Worm (Caenorhabditis elegans) whole organism, early embryonic: ENCODE measurements around the gene hpr-17.

Source experiments
- B0310.2 ChIP-seq: sonication (generic microtip); optimal IDR thresholded peaks from 2 replicates; lab custom pipeline; 2016; ENCODE audit warnings: mild to moderate bottlenecking, missing genetic modification characterization, missing compliant biosample characterization
- F13C5.2 ChIP-seq: sonication (generic microtip); optimal IDR thresholded peaks from 2 replicates; lab custom pipeline; 2017; ENCODE audit warnings: mild to moderate bottlenecking, missing genetic modification characterization, inconsistent platforms, missing compliant biosample characterization
- aly-1 ChIP-seq: sonication (generic microtip); optimal IDR thresholded peaks from 2 replicates; lab custom pipeline; 2016; ENCODE audit warnings: missing genetic modification characterization, missing compliant biosample characterization
- ama-1 ChIP-seq: fragments of 150-350 bp; optimal IDR thresholded peaks from 2 replicates; lab custom pipeline; 2014
- ceh-13 ChIP-seq: fragments of 200-800 bp; sonication (Bioruptor generic); optimal IDR thresholded peaks from 2 replicates; lab custom pipeline; 2018; ENCODE audit warnings: mild to moderate bottlenecking, missing genetic modification characterization, missing compliant biosample characterization
- ceh-36 ChIP-seq: sonication (generic microtip); optimal IDR thresholded peaks from 2 replicates; lab custom pipeline; 2016; ENCODE audit warnings: missing genetic modification characterization, inconsistent platforms, missing compliant biosample characterization
- ets-7 ChIP-seq: sonication (generic microtip); optimal IDR thresholded peaks from 2 replicates; lab custom pipeline; 2016; ENCODE audit warnings: missing genotype, missing genetic modification characterization, missing compliant biosample characterization
- flt-1 ChIP-seq: fragments of 200-800 bp; sonication (Bioruptor generic); IDR thresholded peaks from 2 replicates; pipeline ENCODE4 v1.3.6; 2022; ENCODE audit warnings: missing genetic modification characterization, missing compliant biosample characterization
- hmbx-1 ChIP-seq: sonication (generic microtip); optimal IDR thresholded peaks from 2 replicates; lab custom pipeline; 2016; ENCODE audit warnings: mild to moderate bottlenecking, missing genetic modification characterization, missing compliant biosample characterization
- hmg-4 ChIP-seq: fragments of 200-800 bp; sonication (Bioruptor generic); optimal IDR thresholded peaks from 2 replicates; lab custom pipeline; 2018; ENCODE audit warnings: mild to moderate bottlenecking, missing genetic modification characterization, missing compliant biosample characterization
- hnd-1 ChIP-seq: sonication (generic microtip); optimal IDR thresholded peaks from 2 replicates; lab custom pipeline; 2016; ENCODE audit warnings: missing genetic modification characterization, missing compliant biosample characterization
- pes-1 ChIP-seq: fragments of 200-800 bp; sonication (Bioruptor generic); IDR thresholded peaks from 2 replicates; pipeline ENCODE4 v1.3.6; 2022; ENCODE audit warnings: missing genetic modification reagents, missing genetic modification characterization, missing compliant biosample characterization
- scrt-1 ChIP-seq: fragments of 200-800 bp; sonication (Bioruptor generic); IDR thresholded peaks from 2 replicates; pipeline ENCODE4 v1.3.6; 2022; ENCODE audit warnings: missing genetic modification characterization, missing compliant biosample characterization
- sea-1 ChIP-seq: fragments of 200-800 bp; sonication (Bioruptor generic); conservative IDR thresholded peaks from 2 replicates; pipeline ENCODE4 v1.3.6; 2022; ENCODE audit warnings: missing genetic modification characterization, missing compliant biosample characterization
- tbx-11 ChIP-seq: fragments of 200-800 bp; sonication (Bioruptor generic); IDR thresholded peaks from 2 replicates; pipeline ENCODE4 v1.3.6; 2022; ENCODE audit warnings: missing genetic modification characterization, missing compliant biosample characterization
- tbx-37 ChIP-seq: fragments of 200-800 bp; sonication (Bioruptor generic); conservative IDR thresholded peaks from 2 replicates; pipeline ENCODE4 v1.3.6; 2022; ENCODE audit warnings: missing genetic modification reagents, missing genetic modification characterization, missing compliant biosample characterization
- tra-4 ChIP-seq: sonication (generic microtip); optimal IDR thresholded peaks from 2 replicates; lab custom pipeline; 2017; ENCODE audit warnings: missing genetic modification characterization, missing compliant biosample characterization

Gene hpr-17

DNA sequence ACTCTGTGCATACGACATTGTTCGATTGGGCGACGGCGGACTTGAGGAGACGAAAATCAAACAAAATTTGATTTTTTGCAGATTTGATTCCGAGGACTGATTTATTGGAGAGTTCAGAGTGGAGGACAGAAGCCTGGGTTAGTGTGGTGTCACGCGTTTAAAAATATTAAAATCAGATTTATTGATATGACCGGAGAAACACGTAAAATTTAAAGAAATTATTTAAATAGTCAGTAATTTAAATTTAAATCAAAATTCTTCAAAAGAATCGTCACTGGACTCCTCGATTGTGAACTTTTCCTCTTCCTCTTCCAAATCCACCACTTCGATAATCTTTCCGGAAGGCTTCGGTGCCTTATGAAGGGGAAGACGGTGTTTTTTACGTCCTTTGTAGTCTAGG, 3.5 kb downstream of the hpr-17 start, which contains the start of gene spe-18:
Gene spe-18 (minus strand): TSS at position 101 of the 400 bp plus-strand sequence.
- TF ChIP-seq tbx-11 (GFP tag; lab: Robert Waterston, UW), result no peak
- no peak for TF ChIP-seq F13C5.2 (tag; lab: Kevin White, UChicago)
- TF ChIP-seq hmg-4 (GFP tag; lab: Kevin White, UChicago), result no peak
- no peak for TF ChIP-seq ets-7

DNA sequence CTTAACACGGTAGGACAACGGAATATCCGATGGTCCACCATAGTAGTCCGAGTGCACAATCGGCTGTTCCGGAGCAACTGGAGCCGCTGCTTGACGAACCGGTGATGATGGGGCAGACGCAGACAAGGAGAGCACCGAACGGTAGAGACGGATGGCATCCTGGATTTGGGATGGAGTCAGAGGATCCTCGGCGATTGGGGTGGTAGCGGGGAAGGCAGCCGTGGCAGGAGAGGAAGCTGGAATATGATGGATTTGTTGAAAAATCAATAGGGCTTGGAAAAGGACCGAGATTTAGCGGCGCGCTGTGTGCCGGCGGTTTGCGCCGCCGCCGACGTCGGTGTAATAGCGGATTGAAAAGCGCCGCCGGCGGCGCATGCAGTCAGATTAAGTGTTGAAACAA, 4.4 kb downstream of the hpr-17 start:
- TF ChIP-seq tra-4 (tag; lab: Kevin White, UChicago), result no peak
- no peak for TF ChIP-seq tbx-37
- no peak for TF ChIP-seq tbx-11 (GFP tag; lab: Robert Waterston, UW)
- TF ChIP-seq sea-1 (GFP tag; lab: Robert Waterston, UW), result no peak
- TF ChIP-seq hmg-4 (GFP tag; lab: Kevin White, UChicago), result no peak
- TF ChIP-seq scrt-1 (GFP tag; lab: Robert Waterston, UW), result no peak

DNA sequence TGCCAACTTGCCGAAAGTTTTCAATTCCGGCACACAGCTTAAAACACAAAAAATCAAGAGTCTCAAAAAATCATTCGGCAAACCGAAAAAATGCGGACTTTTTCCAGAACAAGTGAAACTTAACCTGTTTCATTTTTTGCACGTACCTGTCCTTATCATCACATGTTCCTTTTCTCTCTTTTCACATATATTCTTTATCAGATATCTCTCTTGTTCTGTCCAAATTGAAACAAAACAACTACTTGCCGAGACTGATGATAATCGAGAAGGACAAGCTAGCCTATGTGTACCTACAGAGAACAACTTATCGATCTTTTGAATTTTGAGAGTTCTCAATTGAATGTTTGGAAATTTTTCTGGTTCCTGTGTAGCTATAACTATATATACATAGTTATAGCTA, 6.9 kb downstream of the hpr-17 start:
- TF ChIP-seq sea-1 (GFP tag; lab: Robert Waterston, UW) (no peak), pes-1 (GFP tag; lab: Robert Waterston, UW) (no peak), B0310.2 (tag; lab: Kevin White, UChicago) (no peak), hmg-4 (GFP tag; lab: Kevin White, UChicago) (no peak), flt-1 (GFP tag; lab: Robert Waterston, UW) (no peak), F13C5.2 (tag; lab: Kevin White, UChicago) (no peak), scrt-1 (GFP tag; lab: Robert Waterston, UW) (no peak), hmbx-1 (tag; lab: Kevin White, UChicago) (no peak), ceh-13 (GFP tag; lab: Kevin White, UChicago) (no peak), tbx-11 (GFP tag; lab: Robert Waterston, UW) (no peak), ets-7 (no peak), ama-1 (lab: Kevin White, UChicago) (no peak), tra-4 (tag; lab: Kevin White, UChicago) (no peak), ceh-36 (tag; lab: Kevin White, UChicago) (no peak), aly-1 (tag; lab: Kevin White, UChicago) (no peak), hnd-1 (tag; lab: Kevin White, UChicago) (no peak), tbx-37 (no peak)

DNA sequence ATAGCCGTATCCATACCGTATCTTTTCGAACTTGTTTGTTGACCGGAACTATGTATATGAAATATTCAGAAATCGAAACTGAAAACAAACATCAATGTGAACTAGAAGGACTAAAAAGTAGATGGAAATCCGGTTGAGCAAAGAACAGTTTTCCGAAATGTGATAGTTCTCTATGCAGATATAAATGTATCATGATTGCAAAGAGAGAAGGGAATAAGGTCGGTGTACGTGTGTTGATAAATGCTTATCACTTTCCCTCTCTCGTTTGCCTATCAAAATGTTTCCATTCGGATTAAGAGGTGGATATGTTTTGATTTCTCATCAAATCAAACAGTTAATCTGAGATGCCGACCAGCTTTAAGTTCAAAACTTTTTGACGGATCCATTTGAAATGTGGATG, 8.6 kb downstream of the hpr-17 start:
- TF ChIP-seq hmbx-1 (tag; lab: Kevin White, UChicago) (no peak), ceh-36 (tag; lab: Kevin White, UChicago) (no peak), B0310.2 (tag; lab: Kevin White, UChicago) (no peak), tbx-37 (no peak), flt-1 (GFP tag; lab: Robert Waterston, UW) (no peak), ceh-13 (GFP tag; lab: Kevin White, UChicago) (no peak), aly-1 (tag; lab: Kevin White, UChicago) (no peak), pes-1 (GFP tag; lab: Robert Waterston, UW) (no peak), hmg-4 (GFP tag; lab: Kevin White, UChicago) (no peak), F13C5.2 (tag; lab: Kevin White, UChicago) (no peak), hnd-1 (tag; lab: Kevin White, UChicago) (no peak), scrt-1 (GFP tag; lab: Robert Waterston, UW) (no peak), tra-4 (tag; lab: Kevin White, UChicago) (no peak)

DNA sequence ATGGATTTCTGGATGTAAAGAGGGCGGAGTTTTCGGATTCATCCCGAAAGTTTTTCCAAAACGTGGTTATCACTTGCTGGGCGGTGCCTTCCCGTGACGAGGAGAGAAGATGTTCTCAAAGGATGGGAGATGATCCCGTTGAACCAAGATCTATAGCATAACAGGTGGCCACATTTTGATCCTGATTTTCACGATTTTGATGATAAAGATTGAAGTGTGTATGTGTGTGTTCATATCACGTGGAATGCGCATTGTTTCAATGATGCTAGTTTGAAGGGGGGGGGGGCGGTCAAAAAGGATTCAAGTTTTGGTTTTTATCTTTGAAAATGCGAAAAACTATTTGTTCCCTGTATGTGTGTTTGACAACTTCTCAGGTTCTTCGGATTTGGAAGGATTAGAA, 11.6 kb downstream of the hpr-17 start, which contains the start of gene mltn-1:
Gene mltn-1 (minus strand): TSS at position 22 of the 400 bp plus-strand sequence.
- no peak for TF ChIP-seq ceh-13 (GFP tag; lab: Kevin White, UChicago)

DNA sequence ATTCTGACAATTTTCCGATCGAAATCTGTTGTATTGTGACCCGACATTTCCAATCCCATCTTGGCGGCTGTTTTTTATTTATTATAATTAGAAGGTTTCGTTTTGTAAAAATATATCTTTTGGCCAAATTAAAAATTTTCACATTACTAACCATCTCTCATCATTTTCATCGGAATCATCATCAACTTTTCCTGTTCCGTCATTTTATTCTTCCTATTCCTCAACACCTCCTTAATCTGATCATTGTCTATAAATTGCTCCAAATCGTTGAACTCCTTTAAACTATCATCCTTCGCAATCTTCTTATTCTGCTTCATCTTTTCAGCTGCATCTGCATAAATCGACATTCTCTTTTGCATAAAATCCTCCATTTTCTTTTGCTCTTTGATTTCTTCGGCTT, 14.5 kb downstream of the hpr-17 start:
- TF ChIP-seq F13C5.2 (tag; lab: Kevin White, UChicago) (no peak), sea-1 (GFP tag; lab: Robert Waterston, UW) (no peak), ets-7 (no peak), aly-1 (tag; lab: Kevin White, UChicago) (no peak), hnd-1 (tag; lab: Kevin White, UChicago) (no peak), hmg-4 (GFP tag; lab: Kevin White, UChicago) (no peak), tbx-11 (GFP tag; lab: Robert Waterston, UW) (no peak), tbx-37 (no peak), flt-1 (GFP tag; lab: Robert Waterston, UW) (no peak), B0310.2 (tag; lab: Kevin White, UChicago) (no peak), ceh-36 (tag; lab: Kevin White, UChicago) (no peak), tra-4 (tag; lab: Kevin White, UChicago) (no peak), scrt-1 (GFP tag; lab: Robert Waterston, UW) (no peak), ama-1 (lab: Kevin White, UChicago) (no peak), hmbx-1 (tag; lab: Kevin White, UChicago) (no peak), pes-1 (GFP tag; lab: Robert Waterston, UW) (no peak), ceh-13 (GFP tag; lab: Kevin White, UChicago) (no peak)

DNA sequence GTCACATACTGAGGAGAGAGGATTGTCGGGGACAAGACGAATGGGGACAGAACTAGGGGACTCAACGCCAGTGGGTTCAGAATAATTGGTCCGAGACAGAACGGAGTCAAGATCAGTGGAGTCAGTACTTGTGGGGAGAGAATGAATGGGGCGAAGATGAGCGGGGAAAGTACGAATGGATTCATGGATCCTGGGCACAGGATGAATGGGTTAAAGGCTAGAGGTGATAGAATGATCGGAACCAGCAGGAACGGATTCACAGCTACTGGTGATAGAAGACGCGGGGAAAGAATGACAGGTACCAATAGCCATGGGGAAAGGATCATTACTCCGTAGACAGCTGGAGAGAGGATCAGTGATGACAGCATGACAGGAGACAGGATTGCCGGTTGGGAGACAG, 17.3 kb downstream of the hpr-17 start:
- no peak for TF ChIP-seq tbx-11 (GFP tag; lab: Robert Waterston, UW)
- TF ChIP-seq tbx-37, result no peak
- TF ChIP-seq ceh-13 (GFP tag; lab: Kevin White, UChicago), result no peak
- no peak for TF ChIP-seq ama-1 (lab: Kevin White, UChicago)
- no peak for TF ChIP-seq pes-1 (GFP tag; lab: Robert Waterston, UW)

DNA sequence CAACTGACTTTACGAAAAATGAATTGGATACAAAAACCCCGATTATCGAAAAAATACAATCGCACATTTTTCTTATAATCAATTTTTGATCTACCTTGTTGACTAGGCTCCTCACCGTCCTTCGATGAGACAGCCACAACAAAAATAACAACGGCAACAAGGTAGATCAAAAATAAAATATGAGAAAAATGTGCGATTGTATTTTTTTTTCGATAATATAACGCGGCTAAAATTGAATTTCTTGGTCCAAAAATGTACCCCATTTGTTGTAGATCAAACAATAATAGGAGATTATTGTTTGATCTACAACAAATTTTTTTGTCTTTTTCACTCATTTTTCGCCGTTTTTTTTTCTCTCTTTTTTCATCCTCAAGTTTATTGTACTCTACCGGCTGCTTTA, 26.3 kb downstream of the hpr-17 start:
- TF ChIP-seq F13C5.2 (tag; lab: Kevin White, UChicago) (no peak), ceh-13 (GFP tag; lab: Kevin White, UChicago) (no peak), sea-1 (GFP tag; lab: Robert Waterston, UW) (no peak), tra-4 (tag; lab: Kevin White, UChicago) (no peak), hnd-1 (tag; lab: Kevin White, UChicago) (no peak), ets-7 (no peak), hmbx-1 (tag; lab: Kevin White, UChicago) (no peak), aly-1 (tag; lab: Kevin White, UChicago) (no peak)
